Worm (Caenorhabditis elegans) whole organism, L4 larva: ENCODE measurements around the gene parn-1.

Source experiments
- ama-1 ChIP-seq: fragments of 150-350 bp; optimal IDR thresholded peaks from 2 replicates; lab custom pipeline; 2014; ENCODE audit warnings: inconsistent platforms, mixed read lengths
- mdl-1 ChIP-seq, 2 experiments: fragments of 150-350 bp in 1 of 2; sonication (generic microtip) in 1 of 2; optimal IDR thresholded peaks; 2 replicates each; lab custom pipeline; 2014 to 2017; ENCODE audit warnings: missing biosample characterization in 2 of 2, missing genetic modification characterization in 2 of 2
- nhr-237 ChIP-seq: sonication (generic microtip); optimal IDR thresholded peaks from 2 replicates; lab custom pipeline; 2017; ENCODE audit warnings: missing biosample characterization, missing genetic modification characterization

DNA sequence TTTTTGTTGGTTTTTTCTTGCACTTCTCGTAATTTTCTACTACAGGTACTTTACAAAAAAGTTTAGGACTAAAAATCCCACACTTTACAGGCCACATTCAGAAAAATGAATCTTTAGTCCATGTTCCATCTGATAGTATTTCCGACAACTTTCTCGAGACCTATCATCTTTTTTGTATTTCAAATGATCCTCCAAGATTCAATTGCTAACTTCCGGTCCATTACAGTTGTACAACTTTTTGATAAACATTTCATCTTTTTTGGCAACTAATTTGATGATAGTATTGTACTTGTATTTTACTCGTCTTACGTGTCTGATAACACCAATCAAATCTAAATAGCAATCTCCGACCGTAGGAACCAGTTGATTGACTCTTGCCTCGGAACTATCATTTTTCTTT, 27.7 kb downstream of the parn-1 start:
- TF ChIP-seq nhr-237 (tag; lab: Kevin White, UChicago) (no peak), ama-1 (no peak), mdl-1 (tag; optimal IDR thresholded peaks at IDR 0.05; lab: Kevin White, UChicago) (no peak)
